Worm (Caenorhabditis elegans) whole organism, mixed stage, embryonic: Measurements from ENCODE around the gene puf-8.

ENCODE experiments used
- nhr-28 ChIP-seq: fragments of 150-350 bp; optimal IDR thresholded peaks from 2 replicates; lab custom pipeline; 2014; ENCODE audit warnings: missing biosample characterization, missing genetic modification characterization
- snpc-4 ChIP-seq: fragments of 150-350 bp; optimal IDR thresholded peaks from 2 replicates; lab custom pipeline; 2014; ENCODE audit warnings: missing biosample characterization, missing genetic modification characterization
- unc-39 ChIP-seq: fragments of 150-350 bp; optimal IDR thresholded peaks from 2 replicates; lab custom pipeline; 2014; ENCODE audit warnings: missing biosample characterization, missing genetic modification characterization

DNA sequence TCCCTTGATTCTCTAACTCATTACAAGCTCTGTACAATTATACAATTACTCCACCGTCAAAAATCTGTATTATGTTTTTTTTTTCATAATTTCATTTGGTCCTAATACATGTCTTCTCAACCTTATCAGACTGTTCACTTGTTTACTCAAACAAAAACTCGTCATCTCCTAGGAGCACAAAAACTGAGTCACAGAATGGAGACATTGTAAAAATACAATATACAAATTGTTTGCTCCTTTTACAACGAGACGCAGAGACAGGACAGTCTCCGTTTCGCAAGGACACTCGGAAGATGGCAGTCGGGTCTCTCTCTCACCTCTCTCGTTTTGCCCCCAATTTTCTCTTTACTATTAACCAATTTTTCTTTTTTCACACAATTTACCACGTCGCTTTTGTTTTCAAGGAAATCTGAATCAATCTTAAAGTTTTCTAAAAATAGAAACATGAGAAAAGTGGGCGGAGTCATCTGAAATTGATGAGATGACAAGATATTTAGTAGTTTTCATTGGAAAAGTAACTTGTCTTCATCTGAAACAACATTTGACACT, 42.4 kb downstream of the puf-8 start, which contains the start of gene F32A5.8:
- TF ChIP-seq snpc-4 (tag; lab: Kevin White, UChicago) (no peak), nhr-28 (tag; lab: Kevin White, UChicago) (no peak), unc-39 (tag; lab: Kevin White, UChicago) (no peak)
